Worm (Caenorhabditis elegans): Measurements from ENCODE around the gene T24C2.5.
"Not testable (repeated sequence)": the region's sequence is repeated elsewhere in the genome, so short reads cannot be mapped to it uniquely, and the experiment has no call there.

ce11 chrX:14525081-14525324 is 9.2 kb upstream of the T24C2.5 start, which contains the start of gene nspc-17:
- TF ChIP-seq ceh-83 (GFP tag; optimal IDR thresholded peaks at IDR 0.05); ces-1 (GFP tag; optimal IDR thresholded peaks at IDR 0.05); cnd-1 (tag; optimal IDR thresholded peaks at IDR 0.05); nhr-28 (tag; optimal IDR thresholded peaks at IDR 0.05); mep-1 (tag; optimal IDR thresholded peaks at IDR 0.05); lsy-2 (tag; optimal IDR thresholded peaks at IDR 0.05); nhr-76 (tag; optimal IDR thresholded peaks at IDR 0.05); ztf-11 (tag; optimal IDR thresholded peaks at IDR 0.05); nhr-12 (tag; optimal IDR thresholded peaks at IDR 0.05); flh-1 (GFP tag; optimal IDR thresholded peaks at IDR 0.05); unc-62 (GFP tag; optimal IDR thresholded peaks at IDR 0.05): not testable (repeated sequence)
